Worm (Caenorhabditis elegans) whole organism, midembryonic: Measurements from ENCODE around the gene rcat-1.

ENCODE experiments used
- T22C8.4 ChIP-seq: fragments of 200-800 bp; sonication (Bioruptor generic); IDR thresholded peaks from 2 replicates; pipeline ENCODE4 v1.3.6; 2022; ENCODE audit warnings: missing genetic modification characterization, missing compliant biosample characterization
- cog-1 ChIP-seq: sonication (generic microtip); optimal IDR thresholded peaks from 2 replicates; lab custom pipeline; 2016; ENCODE audit warnings: missing genetic modification characterization, missing compliant biosample characterization
- flt-1 ChIP-seq: fragments of 200-800 bp; sonication (Bioruptor generic); IDR thresholded peaks from 2 replicates; pipeline ENCODE4 v1.3.6; 2022; ENCODE audit warnings: missing genetic modification characterization, missing compliant biosample characterization
- klf-2 ChIP-seq: fragments of 200-800 bp; sonication (Bioruptor generic); conservative IDR thresholded peaks from 2 replicates; pipeline ENCODE4 v1.3.6; 2022; ENCODE audit warnings: missing genetic modification reagents, missing genetic modification characterization, missing compliant biosample characterization
- med-1 ChIP-seq: sonication (generic microtip); optimal IDR thresholded peaks from 2 replicates; lab custom pipeline; 2017; ENCODE audit warnings: missing genetic modification characterization, mild to moderate bottlenecking, missing compliant biosample characterization, antibody characterized with exemption, missing genetic modification reagents; ENCODE audit not compliant: insufficient read depth
- ref-1 ChIP-seq: fragments of 200-800 bp; sonication (Bioruptor generic); conservative IDR thresholded peaks from 2 replicates; pipeline ENCODE4 v1.3.6; 2022; ENCODE audit warnings: missing genetic modification reagents, missing genetic modification characterization, missing compliant biosample characterization
- tab-1 ChIP-seq: fragments of 200-800 bp; sonication (Bioruptor generic); IDR thresholded peaks from 2 replicates; pipeline ENCODE4 v1.3.6; 2022; ENCODE audit warnings: missing genetic modification characterization, missing compliant biosample characterization
- ztf-23 ChIP-seq: fragments of 200-800 bp; sonication (Bioruptor generic); IDR thresholded peaks from 2 replicates; pipeline ENCODE4 v1.3.6; 2022; ENCODE audit warnings: missing genetic modification reagents, missing genetic modification characterization, missing compliant biosample characterization
- ztf-29 ChIP-seq: fragments of 200-800 bp; sonication (Bioruptor generic); IDR thresholded peaks from 2 replicates; pipeline ENCODE4 v1.3.6; 2022; ENCODE audit warnings: missing genetic modification reagents, missing genetic modification characterization, missing compliant biosample characterization

rcat-1 gene

DNA sequence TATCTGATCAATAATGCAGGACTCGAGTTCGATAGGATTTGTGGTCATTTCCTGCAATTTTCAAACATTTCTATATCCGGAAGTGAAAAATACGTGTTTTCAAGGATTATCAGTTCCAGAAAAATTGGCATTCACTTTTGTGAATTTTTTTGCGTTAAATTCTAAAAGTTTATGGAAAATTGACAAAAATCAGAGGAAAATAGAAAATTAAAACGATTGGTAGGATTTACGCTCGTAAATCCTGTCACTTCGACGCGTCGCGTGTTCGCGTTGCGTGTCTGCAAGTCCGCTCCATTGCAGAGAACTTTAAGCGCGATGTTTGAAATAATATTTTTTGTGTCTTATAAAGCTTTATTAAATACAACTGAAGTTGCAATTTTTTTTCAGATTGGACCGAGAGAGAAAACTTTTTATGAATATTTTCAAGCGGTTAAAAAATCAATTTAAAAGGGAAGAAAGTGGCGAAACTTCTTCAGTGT lies at the start of gene rcat-1:
TSS of gene rcat-1 (minus strand) at position 51 of the 479 bp plus-strand sequence.
- peak; percentile 51; the same call in 1 of the 2 replicates for TF ChIP-seq ztf-23
- TF ChIP-seq ref-1: no peak
- TF ChIP-seq cog-1 (tag; lab: Kevin White, UChicago): peak; percentile 63
- TF ChIP-seq tab-1 (GFP tag; lab: Robert Waterston, UW): no peak
- peak; percentile 69 for TF ChIP-seq flt-1 (GFP tag; lab: Robert Waterston, UW)

DNA sequence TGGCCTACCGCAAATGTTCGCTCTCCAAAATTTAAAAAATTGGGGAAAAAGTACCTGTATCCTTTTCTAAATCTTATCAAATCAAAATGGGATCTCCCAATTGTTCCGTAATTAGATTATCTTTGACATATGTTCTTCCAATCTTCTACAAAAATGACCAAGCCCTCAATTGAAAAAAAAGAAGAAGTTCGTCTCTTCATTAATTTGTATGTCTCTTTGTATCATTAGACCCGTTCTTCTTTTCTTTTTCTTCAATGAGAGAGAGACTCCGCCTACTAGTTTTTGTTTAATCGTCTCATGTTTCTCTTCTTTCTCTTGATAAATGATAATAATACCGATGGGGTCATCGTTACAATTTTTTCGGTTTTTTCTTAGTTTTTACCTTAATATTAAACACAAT lies 48.0 kb upstream of the rcat-1 start:
- TF ChIP-seq ztf-29 (GFP tag; lab: Robert Waterston, UW) (no peak), flt-1 (GFP tag; lab: Robert Waterston, UW) (no peak), med-1 (no peak)

DNA sequence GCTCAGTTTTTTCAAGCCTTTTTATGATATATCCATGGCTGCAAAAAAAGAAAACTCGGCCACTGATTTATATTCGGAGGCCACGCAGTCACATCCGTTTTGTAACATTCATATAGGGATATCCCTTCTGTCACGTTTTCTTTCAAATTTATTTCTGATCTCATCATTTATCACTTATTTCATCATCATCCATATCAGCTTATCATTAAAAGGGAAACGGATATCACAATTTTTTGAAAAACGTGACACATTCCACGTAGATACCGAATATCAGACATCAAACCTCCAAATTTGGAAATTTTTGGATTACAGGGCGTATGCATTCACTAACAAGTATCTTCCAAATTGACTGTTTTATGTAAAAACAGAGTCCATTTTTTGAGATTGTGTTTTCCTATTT lies 47.5 kb upstream of the rcat-1 start:
- no peak for TF ChIP-seq flt-1 (GFP tag; lab: Robert Waterston, UW)
- TF ChIP-seq ztf-23: no peak
- no peak for TF ChIP-seq ztf-29 (GFP tag; lab: Robert Waterston, UW)
- TF ChIP-seq T22C8.4 (GFP tag; lab: Robert Waterston, UW): no peak
- TF ChIP-seq cog-1 (tag; lab: Kevin White, UChicago): no peak
- TF ChIP-seq ref-1: no peak
- no peak for TF ChIP-seq med-1
- TF ChIP-seq klf-2 (GFP tag; lab: Robert Waterston, UW): no peak
- TF ChIP-seq tab-1 (GFP tag; lab: Robert Waterston, UW): no peak

DNA sequence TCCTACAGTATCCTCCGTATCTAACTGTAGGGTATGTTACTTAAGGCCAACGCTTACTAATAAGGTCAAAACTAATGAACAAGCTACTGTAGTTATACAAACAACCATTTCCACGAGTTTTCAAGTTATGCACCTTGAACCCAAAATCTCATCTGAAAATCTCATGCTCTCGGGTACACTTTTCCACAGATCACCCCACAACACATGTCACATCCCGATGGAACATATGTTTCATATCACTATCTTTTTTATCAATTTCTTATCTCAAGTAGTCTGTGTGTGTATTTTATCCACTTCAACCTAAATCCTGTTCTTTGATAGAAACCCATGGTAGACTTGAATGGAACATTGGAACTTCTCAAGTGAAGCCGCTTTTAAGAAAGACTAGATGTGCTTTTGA lies 45.1 kb upstream of the rcat-1 start:
- TF ChIP-seq flt-1 (GFP tag; lab: Robert Waterston, UW) (no peak), ztf-29 (GFP tag; lab: Robert Waterston, UW) (no peak), tab-1 (GFP tag; lab: Robert Waterston, UW) (no peak), T22C8.4 (GFP tag; lab: Robert Waterston, UW) (no peak), ref-1 (no peak), med-1 (no peak), ztf-23 (no peak), cog-1 (tag; lab: Kevin White, UChicago) (no peak), klf-2 (GFP tag; lab: Robert Waterston, UW) (no peak)

DNA sequence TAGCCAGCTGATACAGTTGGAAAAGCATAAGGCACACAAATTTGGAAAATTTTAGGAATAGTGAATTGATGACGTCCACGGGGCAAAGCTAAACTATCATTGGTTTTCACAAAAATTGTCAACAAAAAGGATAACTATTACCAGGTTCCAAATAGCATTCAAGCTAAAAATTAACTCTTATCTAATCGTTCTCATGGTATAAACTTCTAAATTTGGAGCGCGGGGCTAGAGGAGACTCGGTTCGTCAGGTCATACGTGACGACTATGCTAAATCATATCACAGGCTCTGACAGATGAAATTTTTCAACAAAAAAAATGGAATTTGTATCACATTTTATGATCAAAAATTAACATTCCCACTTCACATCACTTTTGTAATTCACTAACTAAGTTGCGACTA lies 44.0 kb upstream of the rcat-1 start:
- TF ChIP-seq tab-1 (GFP tag; lab: Robert Waterston, UW) (no peak), klf-2 (GFP tag; lab: Robert Waterston, UW) (no peak), cog-1 (tag; lab: Kevin White, UChicago) (no peak), T22C8.4 (GFP tag; lab: Robert Waterston, UW) (no peak), med-1 (no peak), ztf-29 (GFP tag; lab: Robert Waterston, UW) (no peak), flt-1 (GFP tag; lab: Robert Waterston, UW) (no peak), ref-1 (no peak), ztf-23 (no peak)

DNA sequence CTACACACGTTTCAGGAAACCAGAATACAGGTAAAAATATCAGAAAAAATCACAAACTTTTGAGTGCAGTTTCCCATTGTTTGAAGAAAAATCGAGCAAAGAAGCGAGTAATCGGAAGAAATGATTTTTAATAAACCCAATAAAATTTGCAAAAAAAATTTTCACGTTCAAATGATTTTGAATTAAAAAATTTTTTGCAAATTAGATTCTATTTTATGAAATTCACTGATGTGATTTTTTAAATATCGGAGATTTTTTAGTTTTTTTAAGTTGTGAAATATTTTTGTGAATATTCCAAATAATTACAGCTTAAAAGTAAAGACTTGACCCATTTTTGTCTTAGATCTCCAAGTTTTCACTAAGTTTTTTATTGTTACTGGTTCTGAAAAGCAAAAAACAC lies 43.0 kb upstream of the rcat-1 start, which contains the start of gene pnp-1:
TSS of gene pnp-1 (minus strand) at position 101 of the 400 bp plus-strand sequence.
- TF ChIP-seq flt-1 (GFP tag; lab: Robert Waterston, UW) (no peak), T22C8.4 (GFP tag; lab: Robert Waterston, UW) (no peak), ztf-23 (no peak), cog-1 (tag; lab: Kevin White, UChicago) (no peak), klf-2 (GFP tag; lab: Robert Waterston, UW) (no peak), ztf-29 (GFP tag; lab: Robert Waterston, UW) (no peak), med-1 (no peak), ref-1 (no peak)

DNA sequence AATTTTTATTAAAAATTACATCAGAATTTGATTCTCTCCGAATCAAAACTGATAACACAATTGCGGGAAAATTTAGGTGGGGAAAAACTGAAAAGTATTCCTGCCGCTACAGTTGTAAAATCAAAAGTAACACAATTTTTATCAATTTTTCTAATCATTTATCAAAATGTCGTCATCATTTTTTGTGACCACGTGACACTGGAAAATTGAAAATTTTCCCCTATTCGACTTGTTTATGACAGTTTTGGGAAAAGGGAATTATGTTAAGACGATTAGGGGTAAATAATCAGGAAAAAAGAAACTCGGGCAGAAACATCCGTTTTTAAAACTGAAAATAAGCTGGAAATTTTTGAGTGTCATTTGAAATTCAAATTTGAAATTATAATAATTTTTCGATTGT lies 41.6 kb upstream of the rcat-1 start:
- TF ChIP-seq T22C8.4 (GFP tag; lab: Robert Waterston, UW) (no peak), ref-1 (no peak), ztf-29 (GFP tag; lab: Robert Waterston, UW) (no peak), cog-1 (tag; lab: Kevin White, UChicago) (no peak), med-1 (no peak), flt-1 (GFP tag; lab: Robert Waterston, UW) (no peak), tab-1 (GFP tag; lab: Robert Waterston, UW) (no peak), klf-2 (GFP tag; lab: Robert Waterston, UW) (no peak), ztf-23 (no peak)

DNA sequence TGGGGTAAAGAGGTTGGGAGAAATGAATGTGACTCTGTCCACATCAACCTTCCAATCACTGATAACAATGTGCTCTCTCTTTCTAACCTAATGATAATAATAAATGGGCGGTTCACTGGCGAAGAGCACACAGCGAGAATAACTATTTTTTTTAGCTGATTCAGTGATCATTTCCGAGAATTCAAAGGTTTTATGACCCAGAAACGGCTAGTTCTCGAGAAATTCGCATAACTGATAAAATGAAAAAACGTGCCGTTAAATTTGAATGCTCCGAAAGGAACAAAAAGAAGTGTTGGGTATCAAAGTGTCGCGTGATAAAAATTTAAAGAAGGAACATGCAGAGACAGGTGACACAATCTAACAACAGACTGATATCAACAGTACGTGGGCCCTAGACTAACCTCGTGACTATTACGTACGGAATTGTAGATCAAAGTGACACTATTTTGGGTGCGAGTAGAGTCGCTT lies 40.5 kb upstream of the rcat-1 start:
- no peak for TF ChIP-seq med-1
- no peak for TF ChIP-seq tab-1 (GFP tag; lab: Robert Waterston, UW)
- no peak for TF ChIP-seq cog-1 (tag; lab: Kevin White, UChicago)
- TF ChIP-seq ref-1: no peak
- TF ChIP-seq klf-2 (GFP tag; lab: Robert Waterston, UW): no peak
- TF ChIP-seq flt-1 (GFP tag; lab: Robert Waterston, UW): no peak
- TF ChIP-seq T22C8.4 (GFP tag; lab: Robert Waterston, UW): no peak
- TF ChIP-seq ztf-23: no peak
- TF ChIP-seq ztf-29 (GFP tag; lab: Robert Waterston, UW): no peak

DNA sequence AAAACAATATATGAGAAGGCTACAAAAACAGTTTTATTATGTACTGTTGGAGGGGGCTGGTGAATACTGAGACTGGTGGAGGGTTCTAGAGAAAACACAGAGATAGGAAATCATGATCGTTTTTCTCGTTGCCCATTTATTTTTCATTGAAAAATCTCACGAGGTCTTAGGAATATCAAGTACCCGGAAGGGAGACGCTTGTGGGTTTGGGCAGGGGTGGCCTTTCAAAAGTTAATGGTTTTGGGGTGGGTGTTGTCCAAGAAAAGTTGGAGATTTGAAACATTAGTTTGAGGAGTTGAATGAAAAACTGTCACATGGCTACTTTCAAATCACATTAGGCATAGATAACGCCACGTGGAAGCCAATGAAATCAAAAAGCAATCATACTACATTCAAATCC lies 39.5 kb upstream of the rcat-1 start:
- TF ChIP-seq ztf-29 (GFP tag; lab: Robert Waterston, UW) (no peak), klf-2 (GFP tag; lab: Robert Waterston, UW) (no peak), flt-1 (GFP tag; lab: Robert Waterston, UW) (no peak), tab-1 (GFP tag; lab: Robert Waterston, UW) (no peak), T22C8.4 (GFP tag; lab: Robert Waterston, UW) (no peak), cog-1 (tag; lab: Kevin White, UChicago) (no peak), med-1 (no peak), ztf-23 (no peak), ref-1 (no peak)

DNA sequence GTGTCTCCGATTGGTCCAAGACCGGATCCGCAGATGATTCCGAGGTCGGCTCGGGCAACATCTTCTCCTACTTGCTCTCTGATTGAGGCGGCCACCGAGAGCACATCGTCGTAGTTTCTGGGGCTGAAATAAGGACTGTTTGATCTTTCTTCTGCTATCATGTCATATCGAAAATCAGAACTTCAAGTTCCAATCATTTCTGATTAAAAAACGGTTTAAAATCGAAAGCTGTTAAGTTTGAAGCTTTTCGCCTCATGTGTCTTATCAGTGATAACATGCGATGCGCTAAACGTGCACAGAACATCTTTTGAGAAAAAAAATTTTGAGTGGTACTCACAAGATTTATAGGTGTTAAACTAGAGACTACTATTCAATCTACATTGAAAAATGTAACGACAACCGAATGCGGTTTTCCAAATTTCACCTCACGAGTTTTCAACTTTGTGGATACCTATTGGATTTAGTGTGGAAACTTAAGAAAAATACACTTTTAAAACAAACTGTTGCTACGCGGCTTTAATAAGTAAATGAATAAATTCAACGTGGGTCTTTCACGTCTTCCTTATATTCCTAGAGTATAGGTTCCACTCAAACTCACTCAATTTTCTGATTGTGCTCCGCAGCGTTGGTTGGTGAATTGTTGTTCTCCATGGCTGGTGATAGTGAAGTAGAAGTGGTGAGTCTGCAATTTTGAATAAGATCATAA lies 38.9 kb upstream of the rcat-1 start:
- TF ChIP-seq med-1 (no peak), ztf-29 (GFP tag; lab: Robert Waterston, UW) (no peak), ztf-23 (no peak), T22C8.4 (GFP tag; lab: Robert Waterston, UW) (no peak), flt-1 (GFP tag; lab: Robert Waterston, UW) (no peak), tab-1 (GFP tag; lab: Robert Waterston, UW) (no peak), cog-1 (tag; lab: Kevin White, UChicago) (no peak), ref-1 (no peak), klf-2 (GFP tag; lab: Robert Waterston, UW) (no peak)
